Worm (Caenorhabditis elegans): Measurements from ENCODE around the gene ippk-1.

- TF ChIP-seq unc-55 (GFP tag; optimal IDR thresholded peaks at IDR 0.05): no peak
- no peak for TF ChIP-seq ztf-4 (tag; optimal IDR thresholded peaks at IDR 0.05)
- no peak for TF ChIP-seq gmeb-1 (tag; optimal IDR thresholded peaks at IDR 0.05)
- TF ChIP-seq C34F6.9 (tag; optimal IDR thresholded peaks at IDR 0.05): no peak
- no peak for TF ChIP-seq mdl-1 (tag; optimal IDR thresholded peaks at IDR 0.05)
- no peak for TF ChIP-seq nhr-6 (tag; optimal IDR thresholded peaks at IDR 0.05)
- TF ChIP-seq snpc-4 (tag; optimal IDR thresholded peaks at IDR 0.05): no peak
Measured at ce11 chrII:12062521-12062920, 19.8 kb downstream of the ippk-1 start, which contains the start of gene arrd-7.

Data from whole organism, L2 larva.